Worm (Caenorhabditis elegans) whole organism, L2 larva: ENCODE measurements around the gene F46B6.9.

Experiments
- C34F6.9 ChIP-seq: fragments of 150-350 bp; optimal IDR thresholded peaks from 2 replicates; lab custom pipeline; 2014; ENCODE audit warnings: missing biosample characterization, missing genetic modification characterization
- F13H6.1 ChIP-seq: sonication (generic microtip); optimal IDR thresholded peaks from 2 replicates; lab custom pipeline; 2016; ENCODE audit warnings: missing genetic modification characterization, missing compliant biosample characterization
- Y55F3AM.14 ChIP-seq: fragments of 200-800 bp; sonication (Bioruptor generic); optimal IDR thresholded peaks from 2 replicates; lab custom pipeline; 2018; ENCODE audit warnings: mild to moderate bottlenecking, missing genetic modification characterization, missing compliant biosample characterization
- ZK546.5 ChIP-seq: sonication (generic microtip); optimal IDR thresholded peaks from 2 replicates; lab custom pipeline; 2017; ENCODE audit warnings: missing biosample characterization, missing genetic modification characterization
- aly-2 ChIP-seq: fragments of 150-350 bp; optimal IDR thresholded peaks from 2 replicates; lab custom pipeline; 2014; ENCODE audit warnings: missing biosample characterization, missing genetic modification characterization
- ama-1 ChIP-seq: fragments of 150-350 bp; optimal IDR thresholded peaks from 2 replicates; lab custom pipeline; 2018; ENCODE audit warnings: inconsistent platforms
- blmp-1 ChIP-seq: sonication (generic microtip); optimal IDR thresholded peaks from 2 replicates; lab custom pipeline; 2017; ENCODE audit warnings: missing genetic modification characterization, mild to moderate bottlenecking, missing compliant biosample characterization, antibody characterized with exemption, moderate library complexity; ENCODE audit not compliant: insufficient read depth
- ceh-16 ChIP-seq: fragments of 150-350 bp; optimal IDR thresholded peaks from 2 replicates; lab custom pipeline; 2014; ENCODE audit warnings: missing biosample characterization, missing genetic modification characterization
- ceh-82 ChIP-seq: fragments of 150-350 bp; optimal IDR thresholded peaks from 2 replicates; lab custom pipeline; 2014; ENCODE audit warnings: missing biosample characterization, missing genetic modification characterization
- crh-2 ChIP-seq: sonication (generic microtip); optimal IDR thresholded peaks from 2 replicates; lab custom pipeline; 2017; ENCODE audit warnings: missing biosample characterization, missing genetic modification characterization
- dmd-4 ChIP-seq: sonication (generic microtip); optimal IDR thresholded peaks from 2 replicates; lab custom pipeline; 2017; ENCODE audit warnings: missing biosample characterization, missing genetic modification characterization
- egl-27 ChIP-seq: sonication (generic microtip); optimal IDR thresholded peaks from 3 replicates; lab custom pipeline; 2017; ENCODE audit warnings: missing biosample characterization, missing genetic modification reagents, missing genetic modification characterization
- elt-1 ChIP-seq: fragments of 150-350 bp; optimal IDR thresholded peaks from 2 replicates; lab custom pipeline; 2014; ENCODE audit warnings: missing biosample characterization, missing genetic modification characterization
- elt-3 ChIP-seq: sonication (generic microtip); optimal IDR thresholded peaks from 2 replicates; lab custom pipeline; 2017; ENCODE audit warnings: missing biosample characterization, missing genetic modification characterization
- fos-1 ChIP-seq: fragments of 150-350 bp; optimal IDR thresholded peaks from 2 replicates; lab custom pipeline; 2014; ENCODE audit warnings: missing biosample characterization, missing genetic modification characterization
- gmeb-1 ChIP-seq: fragments of 150-350 bp; optimal IDR thresholded peaks from 2 replicates; lab custom pipeline; 2014; ENCODE audit warnings: missing biosample characterization, missing genetic modification characterization
- lin-11 ChIP-seq: fragments of 150-350 bp; sonication (generic microtip); optimal IDR thresholded peaks from 2 replicates; lab custom pipeline; 2014; ENCODE audit warnings: missing biosample characterization, missing genetic modification characterization, inconsistent platforms, mixed read lengths
- lin-13 ChIP-seq: fragments of 150-350 bp; optimal IDR thresholded peaks from 2 replicates; lab custom pipeline; 2014; ENCODE audit warnings: missing biosample characterization, missing genetic modification reagents, missing genetic modification characterization
- lin-39 ChIP-seq: fragments of 150-350 bp; optimal IDR thresholded peaks from 2 replicates; lab custom pipeline; 2014; ENCODE audit warnings: missing biosample characterization, missing genetic modification reagents, missing genetic modification characterization
- lsy-2 ChIP-seq, 2 experiments: fragments of 150-350 bp in 1 of 2; sonication (generic microtip) in 1 of 2; optimal IDR thresholded peaks; 2 replicates each; lab custom pipeline; 2014 to 2017; ENCODE audit warnings: missing biosample characterization in 2 of 2, missing genetic modification characterization in 2 of 2
- mab-5 ChIP-seq: fragments of 150-350 bp; optimal IDR thresholded peaks from 2 replicates; lab custom pipeline; 2014; ENCODE audit warnings: missing biosample characterization, missing genetic modification characterization
- mbf-1 ChIP-seq: sonication (generic microtip); optimal IDR thresholded peaks from 2 replicates; lab custom pipeline; 2017; ENCODE audit warnings: missing biosample characterization, missing genetic modification characterization
- mdl-1 ChIP-seq, 2 experiments: fragments of 150-350 bp in 1 of 2; sonication (generic microtip) in 1 of 2; optimal IDR thresholded peaks; 2 replicates each; lab custom pipeline; 2017; ENCODE audit warnings: missing biosample characterization in 2 of 2, missing genetic modification characterization in 2 of 2
- nhr-10 ChIP-seq: sonication (generic microtip); optimal IDR thresholded peaks from 2 replicates; lab custom pipeline; 2017; ENCODE audit warnings: missing biosample characterization, missing genetic modification characterization
- nhr-11 ChIP-seq: fragments of 150-350 bp; optimal IDR thresholded peaks from 2 replicates; lab custom pipeline; 2014; ENCODE audit warnings: missing biosample characterization, missing genetic modification characterization
- nhr-12 ChIP-seq: fragments of 150-350 bp; optimal IDR thresholded peaks from 2 replicates; lab custom pipeline; 2014; ENCODE audit warnings: missing biosample characterization, missing genetic modification characterization
- nhr-129 ChIP-seq: fragments of 150-350 bp; optimal IDR thresholded peaks from 2 replicates; lab custom pipeline; 2014; ENCODE audit warnings: missing biosample characterization, missing genetic modification characterization
- nhr-21 ChIP-seq: fragments of 150-350 bp; optimal IDR thresholded peaks from 2 replicates; lab custom pipeline; 2014; ENCODE audit warnings: missing biosample characterization, missing genetic modification characterization
- nhr-23 ChIP-seq: fragments of 150-350 bp; optimal IDR thresholded peaks from 2 replicates; lab custom pipeline; 2014; ENCODE audit warnings: missing biosample characterization, missing genetic modification reagents, missing genetic modification characterization
- nhr-237 ChIP-seq: fragments of 150-350 bp; optimal IDR thresholded peaks from 2 replicates; lab custom pipeline; 2014; ENCODE audit warnings: missing biosample characterization, missing genetic modification characterization
- nhr-25 ChIP-seq: fragments of 150-350 bp; sonication (generic microtip); optimal IDR thresholded peaks from 3 replicates; lab custom pipeline; 2014; ENCODE audit warnings: missing biosample characterization, missing genetic modification characterization
- nhr-6 ChIP-seq: fragments of 150-350 bp; optimal IDR thresholded peaks from 2 replicates; lab custom pipeline; 2014; ENCODE audit warnings: missing biosample characterization, missing genetic modification characterization
- nhr-77 ChIP-seq: fragments of 150-350 bp; optimal IDR thresholded peaks from 2 replicates; lab custom pipeline; 2014; ENCODE audit warnings: missing biosample characterization, missing genetic modification characterization
- peb-1 ChIP-seq: fragments of 150-350 bp; optimal IDR thresholded peaks from 2 replicates; lab custom pipeline; 2014; ENCODE audit warnings: missing biosample characterization, missing genetic modification characterization
- sem-4 ChIP-seq: fragments of 150-350 bp; optimal IDR thresholded peaks from 2 replicates; lab custom pipeline; 2014; ENCODE audit warnings: missing biosample characterization, missing genetic modification reagents, missing genetic modification characterization
- sma-3 ChIP-seq: sonication (generic microtip); optimal IDR thresholded peaks from 2 replicates; lab custom pipeline; 2016; ENCODE audit warnings: missing genetic modification reagents, missing genetic modification characterization, missing compliant biosample characterization
- sma-9 ChIP-seq, 2 experiments: fragments of 150-350 bp in 1 of 2; sonication (generic microtip) in 1 of 2; optimal IDR thresholded peaks; 2 replicates each; lab custom pipeline; 2014 to 2016; ENCODE audit warnings: missing genetic modification characterization in 2 of 2, mild to moderate bottlenecking in 1 of 2, missing biosample characterization in 1 of 2, missing compliant biosample characterization in 1 of 2, missing genetic modification reagents in 1 of 2, moderate library complexity in 1 of 2
- snpc-4 ChIP-seq: fragments of 150-350 bp; optimal IDR thresholded peaks from 2 replicates; lab custom pipeline; 2014; ENCODE audit warnings: missing biosample characterization, missing genetic modification characterization
- unc-39 ChIP-seq: fragments of 150-350 bp; optimal IDR thresholded peaks from 2 replicates; lab custom pipeline; 2014; ENCODE audit warnings: missing biosample characterization, missing genetic modification characterization
- unc-55 ChIP-seq: fragments of 150-350 bp; sonication (generic microtip); optimal IDR thresholded peaks from 3 replicates; lab custom pipeline; 2014; ENCODE audit warnings: missing biosample characterization, missing genetic modification reagents, missing genetic modification characterization
- unc-62 ChIP-seq: fragments of 150-350 bp; optimal IDR thresholded peaks from 2 replicates; lab custom pipeline; 2014; ENCODE audit warnings: missing biosample characterization, missing genetic modification reagents, missing genetic modification characterization
- zag-1 ChIP-seq: fragments of 150-350 bp; optimal IDR thresholded peaks from 2 replicates; lab custom pipeline; 2014; ENCODE audit warnings: missing biosample characterization, missing genetic modification characterization
- ztf-1 ChIP-seq: fragments of 200-800 bp; sonication (Bioruptor generic); conservative IDR thresholded peaks from 2 replicates; pipeline ENCODE4 v1.3.6; 2022; ENCODE audit warnings: missing genetic modification characterization, missing compliant biosample characterization
- ztf-11 ChIP-seq: sonication (generic microtip); optimal IDR thresholded peaks from 2 replicates; lab custom pipeline; 2017; ENCODE audit warnings: missing biosample characterization, missing genetic modification characterization
- ztf-4 ChIP-seq: fragments of 150-350 bp; optimal IDR thresholded peaks from 2 replicates; lab custom pipeline; 2014; ENCODE audit warnings: missing biosample characterization, missing genetic modification characterization

F46B6.9 gene

ce11 chrV:9784215-9784614, 12.4 kb upstream of the F46B6.9 start:
- TF ChIP-seq lin-13 = no peak
- no peak for TF ChIP-seq ZK546.5 (tag; lab: Kevin White, UChicago)
- TF ChIP-seq unc-62 = no peak
- no peak for TF ChIP-seq nhr-11 (tag; lab: Kevin White, UChicago)
- no peak for TF ChIP-seq nhr-21 (tag; lab: Kevin White, UChicago)
- no peak for TF ChIP-seq zag-1
- no peak for TF ChIP-seq mdl-1 (tag; optimal IDR thresholded peaks at IDR 0.05; lab: Kevin White, UChicago)
- no peak for TF ChIP-seq sma-9 (GFP tag; optimal IDR thresholded peaks at IDR 0.05; lab: Kevin White, UChicago)
- TF ChIP-seq sma-9 (tag; optimal IDR thresholded peaks at IDR 0.05; lab: Kevin White, UChicago) = no peak
- TF ChIP-seq mab-5 (tag; lab: Kevin White, UChicago) = no peak
- no peak for TF ChIP-seq elt-1
- TF ChIP-seq dmd-4 (tag; lab: Kevin White, UChicago) = no peak
- TF ChIP-seq unc-39 = no peak
- no peak for TF ChIP-seq nhr-77 (tag; lab: Kevin White, UChicago)

ce11 chrV:9786721-9787131, 9.9 kb upstream of the F46B6.9 start, which contains the start of gene F46B6.6:
F46B6.6 (minus strand) TSS chrV:9786868.
- TF ChIP-seq sma-3 (no peak), nhr-25 (tag; lab: Kevin White, UChicago) (peak; percentile 39), lin-13 (no peak), ceh-16 (tag; lab: Kevin White, UChicago) (no peak), ama-1 (lab: Kevin White, UChicago) (peak; percentile 82), aly-2 (tag; lab: Kevin White, UChicago) (no peak), nhr-129 (peak; percentile 6), zag-1 (no peak), lin-11 (tag; lab: Kevin White, UChicago) (no peak), F13H6.1 (tag; lab: Kevin White, UChicago) (peak; percentile 6), nhr-11 (tag; lab: Kevin White, UChicago) (no peak), fos-1 (tag; lab: Kevin White, UChicago) (no peak)

ce11 chrV:9789657-9790261, 6.9 kb upstream of the F46B6.9 start, which contains the start of gene ztf-7:
ztf-7 (minus strand) TSS chrV:9789707.
- TF ChIP-seq ztf-11 (tag; lab: Kevin White, UChicago) = no peak
- peak; percentile 39 for TF ChIP-seq ceh-16 (tag; lab: Kevin White, UChicago)
- TF ChIP-seq ZK546.5 (tag; lab: Kevin White, UChicago) = no peak
- TF ChIP-seq nhr-23 = no peak
- no peak for TF ChIP-seq aly-2 (tag; lab: Kevin White, UChicago)
- TF ChIP-seq mab-5 (tag; lab: Kevin White, UChicago) = peak; percentile 92
- peak; percentile 84 for TF ChIP-seq blmp-1 (tag; lab: Kevin White, UChicago)
- no peak for TF ChIP-seq nhr-10 (tag; lab: Kevin White, UChicago)
- TF ChIP-seq ama-1 (lab: Kevin White, UChicago) = peak; percentile 63
- TF ChIP-seq C34F6.9 (tag; lab: Kevin White, UChicago) = peak; percentile 99
- no peak for TF ChIP-seq lin-39 (tag; lab: Kevin White, UChicago)
- TF ChIP-seq crh-2 (tag; lab: Kevin White, UChicago) = peak; percentile 97
- no peak for TF ChIP-seq elt-1
- peak; percentile 92 for TF ChIP-seq sem-4 (tag; lab: Kevin White, UChicago)
- TF ChIP-seq mdl-1 (tag; optimal IDR thresholded peaks at IDR 0.05; lab: Kevin White, UChicago) = peak; percentile 79 to 95
- TF ChIP-seq unc-62 = peak; percentile 71
- peak; percentile 98 for TF ChIP-seq nhr-25 (tag; lab: Kevin White, UChicago)
- TF ChIP-seq lsy-2 (tag; optimal IDR thresholded peaks at IDR 0.05; lab: Kevin White, UChicago) = peak; percentile 85 to 97
- TF ChIP-seq F13H6.1 (tag; lab: Kevin White, UChicago) = peak; percentile 96
- TF ChIP-seq nhr-11 (tag; lab: Kevin White, UChicago) = no peak
- no peak for TF ChIP-seq nhr-77 (tag; lab: Kevin White, UChicago)
- peak; percentile 82 for TF ChIP-seq egl-27
- peak; percentile 91 for TF ChIP-seq ztf-4 (tag; lab: Kevin White, UChicago)
- TF ChIP-seq sma-9 (GFP tag; optimal IDR thresholded peaks at IDR 0.05; lab: Kevin White, UChicago) = peak; percentile 97
- TF ChIP-seq sma-9 (tag; optimal IDR thresholded peaks at IDR 0.05; lab: Kevin White, UChicago) = no peak
- TF ChIP-seq nhr-129 = peak; percentile 94
- peak; percentile 51 for TF ChIP-seq dmd-4 (tag; lab: Kevin White, UChicago)
- peak; percentile 86 for TF ChIP-seq Y55F3AM.14
- TF ChIP-seq gmeb-1 (tag; lab: Kevin White, UChicago) = peak; percentile 92
- TF ChIP-seq snpc-4 = peak; percentile 87
- peak; percentile 58 for TF ChIP-seq zag-1
- peak; percentile 38 for TF ChIP-seq nhr-237 (tag; lab: Kevin White, UChicago)
- no peak for TF ChIP-seq ztf-1 (GFP tag; lab: Robert Waterston, UW)
- peak; percentile 91 for TF ChIP-seq nhr-6 (tag; lab: Kevin White, UChicago)
- peak; percentile 95 for TF ChIP-seq lin-11 (tag; lab: Kevin White, UChicago)
- TF ChIP-seq sma-3 = peak; percentile 98
- no peak for TF ChIP-seq ceh-82 (tag; lab: Kevin White, UChicago)
- peak; percentile 83 for TF ChIP-seq unc-55 (GFP tag; lab: Kevin White, UChicago)
- TF ChIP-seq peb-1 (tag; lab: Kevin White, UChicago) = no peak
- TF ChIP-seq mbf-1 (tag; lab: Kevin White, UChicago) = no peak
- no peak for TF ChIP-seq nhr-12 (tag; lab: Kevin White, UChicago)
- TF ChIP-seq unc-39 = no peak
- no peak for TF ChIP-seq elt-3 (tag; lab: Kevin White, UChicago)
- TF ChIP-seq lin-13 = peak; percentile 83
